Worm (Caenorhabditis elegans) whole organism, L4/young adult: ENCODE results near the gene C01B10.3.

Experiments used
- dao-5 ChIP-seq: sonication (generic microtip); optimal IDR thresholded peaks from 2 replicates; lab custom pipeline; 2016; ENCODE audit warnings: missing genotype, missing genetic modification characterization, moderate library complexity, missing compliant biosample characterization
- him-1 ChIP-seq: sonication (generic microtip); optimal IDR thresholded peaks from 2 replicates; lab custom pipeline; 2016; ENCODE audit warnings: missing genotype, missing genetic modification reagents, missing genetic modification characterization, missing compliant biosample characterization

- TF ChIP-seq him-1 (tag; lab: Kevin White, UChicago): no peak
- no peak for TF ChIP-seq dao-5 (tag; lab: Kevin White, UChicago)
Measured at ce11 chrIV:6621252-6621651, at the start of gene C01B10.3.
